Worm (Caenorhabditis elegans): Measurements from ENCODE around the gene T28C6.5.

DNA sequence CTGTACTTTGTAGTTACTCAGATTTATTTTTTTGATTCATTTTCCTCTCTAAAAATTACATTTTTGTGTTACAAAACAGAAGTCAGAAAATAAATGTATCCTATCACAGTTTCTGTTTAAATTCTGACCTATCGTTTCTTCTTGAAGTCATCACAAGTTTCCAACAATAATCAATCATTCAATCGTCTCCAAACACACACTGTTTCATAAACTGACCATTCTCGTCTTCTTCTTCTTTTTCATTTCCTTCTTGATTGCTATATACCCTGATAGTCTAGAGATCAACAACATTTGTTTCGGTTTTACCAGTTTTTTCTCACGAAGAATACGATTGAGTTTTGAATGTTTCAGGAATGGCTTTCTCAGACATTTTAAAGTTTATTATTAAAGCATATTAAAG is 6.1 kb upstream of the T28C6.5 start:
- TF ChIP-seq skn-1 (tag; optimal IDR thresholded peaks at IDR 0.05): no peak
- TF ChIP-seq nhr-28 (tag; optimal IDR thresholded peaks at IDR 0.05): no peak
- TF ChIP-seq grh-1 (GFP tag; IDR thresholded peaks at IDR 0.05): no peak
- TF ChIP-seq lin-13 (GFP tag; optimal IDR thresholded peaks at IDR 0.05): no peak
- TF ChIP-seq snpc-4 (tag; optimal IDR thresholded peaks at IDR 0.05): no peak
- TF ChIP-seq unc-62 (GFP tag; optimal IDR thresholded peaks at IDR 0.05): no peak
- TF ChIP-seq fkh-10 (GFP tag; optimal IDR thresholded peaks at IDR 0.05): no peak
